Worm (Caenorhabditis elegans) whole organism, young adult: Measurements from ENCODE around the gene frl-1.
A peak's percentile ranks its signal among the peaks of the same experiment; 100 is the strongest.

Experiments
- B0019.2 ChIP-seq: fragments of 200-800 bp; sonication (Bioruptor generic); conservative IDR thresholded peaks from 2 replicates; pipeline ENCODE4 v1.3.6; 2022; ENCODE audit warnings: missing genetic modification reagents, missing genetic modification characterization, missing compliant biosample characterization
- B0035.1 ChIP-seq: sonication (generic microtip); optimal IDR thresholded peaks from 2 replicates; lab custom pipeline; 2016; ENCODE audit warnings: missing genetic modification characterization, mild to moderate bottlenecking, missing compliant biosample characterization, missing genotype, missing genetic modification reagents
- B0336.3 ChIP-seq: fragments of 200-800 bp; sonication (Bioruptor generic); IDR thresholded peaks from 2 replicates; pipeline ENCODE4 v1.3.6; 2022; ENCODE audit warnings: missing genetic modification characterization, missing compliant biosample characterization
- C06A6.2 ChIP-seq: fragments of 200-800 bp; sonication (Bioruptor generic); conservative IDR thresholded peaks from 2 replicates; pipeline ENCODE4 v1.3.6; 2022; ENCODE audit warnings: missing genetic modification characterization, missing compliant biosample characterization
- F10E7.11 ChIP-seq: sonication (generic microtip); optimal IDR thresholded peaks from 2 replicates; lab custom pipeline; 2017; ENCODE audit warnings: mild to moderate bottlenecking, missing genetic modification characterization, moderate library complexity, missing compliant biosample characterization
- F39B2.1 ChIP-seq: fragments of 200-800 bp; sonication (Bioruptor generic); IDR thresholded peaks from 2 replicates; pipeline ENCODE4 v1.3.6; 2022; ENCODE audit warnings: missing genetic modification reagents, missing genetic modification characterization, missing compliant biosample characterization
- F49E8.2 ChIP-seq: sonication (generic microtip); optimal IDR thresholded peaks from 3 replicates; lab custom pipeline; 2017; ENCODE audit warnings: missing genetic modification characterization, mild to moderate bottlenecking, missing compliant biosample characterization, antibody characterized with exemption, moderate library complexity; ENCODE audit not compliant: insufficient read depth
- F55B11.4 ChIP-seq: sonication (generic microtip); optimal IDR thresholded peaks from 2 replicates; lab custom pipeline; 2016; ENCODE audit warnings: missing compliant biosample characterization, missing genetic modification characterization, borderline replicate concordance; ENCODE audit not compliant: insufficient read depth
- T26A5.8 ChIP-seq: sonication (generic microtip); optimal IDR thresholded peaks from 2 replicates; lab custom pipeline; 2016; ENCODE audit warnings: missing genetic modification characterization, missing compliant biosample characterization
- Y79H2A.3 ChIP-seq: fragments of 200-800 bp; sonication (Bioruptor generic); conservative IDR thresholded peaks from 2 replicates; pipeline ENCODE4 v1.3.6; 2022; ENCODE audit warnings: missing genetic modification reagents, missing genetic modification characterization, missing compliant biosample characterization
- ZK185.1 ChIP-seq: sonication (generic microtip); optimal IDR thresholded peaks from 2 replicates; lab custom pipeline; 2016; ENCODE audit warnings: mild to moderate bottlenecking, missing genetic modification characterization, missing compliant biosample characterization; ENCODE audit not compliant: poor library complexity, severe bottlenecking
- akir-1 ChIP-seq: fragments of 200-800 bp; sonication (Bioruptor generic); optimal IDR thresholded peaks from 2 replicates; lab custom pipeline; 2018; ENCODE audit warnings: mild to moderate bottlenecking, missing genetic modification characterization, moderate library complexity, missing compliant biosample characterization
- ama-1 ChIP-seq, 3 experiments: fragments of 150-350 bp in 1 of 3; sonication (generic microtip) in 2 of 3; optimal IDR thresholded peaks; 2 replicates each; lab custom pipeline; 2014 to 2018; ENCODE audit warnings: missing biosample characterization in 2 of 3, missing genetic modification characterization in 2 of 3, missing genetic modification reagents in 2 of 3
- aptf-3 ChIP-seq: fragments of 200-800 bp; sonication (Bioruptor generic); IDR thresholded peaks from 2 replicates; pipeline ENCODE4 v1.3.6; 2022; ENCODE audit warnings: missing genetic modification characterization, missing compliant biosample characterization
- attf-5 ChIP-seq: fragments of 200-800 bp; sonication (Bioruptor generic); optimal IDR thresholded peaks from 2 replicates; lab custom pipeline; 2018; ENCODE audit warnings: mild to moderate bottlenecking, missing genetic modification characterization, missing compliant biosample characterization
- attf-6 ChIP-seq: fragments of 200-800 bp; sonication (Bioruptor generic); IDR thresholded peaks from 2 replicates; pipeline ENCODE4 v1.3.6; 2022; ENCODE audit warnings: missing genetic modification reagents, missing genetic modification characterization, missing compliant biosample characterization
- bed-1 ChIP-seq: fragments of 200-800 bp; sonication (Bioruptor generic); IDR thresholded peaks from 2 replicates; pipeline ENCODE4 v1.3.6; 2022; ENCODE audit warnings: missing genetic modification reagents, missing genetic modification characterization, missing compliant biosample characterization
- bed-2 ChIP-seq: fragments of 200-800 bp; sonication (Bioruptor generic); IDR thresholded peaks from 2 replicates; pipeline ENCODE4 v1.3.6; 2022; ENCODE audit warnings: missing genetic modification reagents, missing genetic modification characterization, missing compliant biosample characterization
- cebp-1 ChIP-seq, 2 experiments: fragments of 200-800 bp in 1 of 2; sonication (Bioruptor generic) in 1 of 2; sonication (generic microtip) in 1 of 2; IDR thresholded peaks in 1 of 2; optimal IDR thresholded peaks in 1 of 2; 2 replicates each; pipeline versions ENCODE4 v1.3.6 to Lab custom; 2017 to 2022; ENCODE audit warnings: missing compliant biosample characterization in 2 of 2, missing genetic modification characterization in 2 of 2, mild to moderate bottlenecking in 1 of 2, missing genetic modification reagents in 1 of 2, moderate library complexity in 1 of 2
- cebp-2 ChIP-seq: fragments of 200-800 bp; sonication (Bioruptor generic); IDR thresholded peaks from 2 replicates; pipeline ENCODE4 v1.3.6; 2022; ENCODE audit warnings: missing genetic modification characterization, missing compliant biosample characterization
- chd-7 ChIP-seq: sonication (generic microtip); optimal IDR thresholded peaks from 2 replicates; lab custom pipeline; 2016; ENCODE audit warnings: mild to moderate bottlenecking, missing genetic modification characterization, moderate library complexity, missing compliant biosample characterization
- dox-1 ChIP-seq: fragments of 200-800 bp; sonication (Bioruptor generic); IDR thresholded peaks from 2 replicates; pipeline ENCODE4 v1.3.6; 2022; ENCODE audit warnings: missing genetic modification reagents, missing genetic modification characterization, missing compliant biosample characterization
- egrh-3 ChIP-seq: fragments of 200-800 bp; sonication (Bioruptor generic); IDR thresholded peaks from 2 replicates; pipeline ENCODE4 v1.3.6; 2022; ENCODE audit warnings: missing genetic modification reagents, missing genetic modification characterization, missing compliant biosample characterization
- ekl-4 ChIP-seq: fragments of 200-800 bp; sonication (Bioruptor generic); IDR thresholded peaks from 2 replicates; pipeline ENCODE4 v1.3.6; 2022; ENCODE audit warnings: missing genetic modification reagents, missing genetic modification characterization, missing compliant biosample characterization
- fkh-3 ChIP-seq: sonication (generic microtip); optimal IDR thresholded peaks from 2 replicates; lab custom pipeline; 2016; ENCODE audit warnings: mild to moderate bottlenecking, missing genetic modification characterization, missing compliant biosample characterization
- him-1 ChIP-seq: sonication (generic microtip); optimal IDR thresholded peaks from 2 replicates; lab custom pipeline; 2016; ENCODE audit warnings: missing genotype, missing genetic modification reagents, missing genetic modification characterization, missing compliant biosample characterization
- hlh-26 ChIP-seq: fragments of 200-800 bp; sonication (Bioruptor generic); conservative IDR thresholded peaks from 2 replicates; pipeline ENCODE4 v1.3.6; 2022; ENCODE audit warnings: missing genetic modification reagents, missing genetic modification characterization, missing compliant biosample characterization
- hmg-20 ChIP-seq: fragments of 200-800 bp; sonication (Bioruptor generic); IDR thresholded peaks from 2 replicates; pipeline ENCODE4 v1.3.6; 2022; ENCODE audit warnings: missing genetic modification reagents, missing genetic modification characterization, missing compliant biosample characterization
- hsf-1 ChIP-seq: fragments of 200-800 bp; sonication (Bioruptor generic); IDR thresholded peaks from 2 replicates; pipeline ENCODE4 v1.3.6; 2022; ENCODE audit warnings: missing genetic modification reagents, missing genetic modification characterization, missing compliant biosample characterization
- let-607 ChIP-seq, 2 experiments: fragments of 200-800 bp in 1 of 2; sonication (Bioruptor generic) in 1 of 2; sonication (generic microtip) in 1 of 2; optimal IDR thresholded peaks; 2 replicates each; lab custom pipeline; 2016 to 2018; ENCODE audit warnings: mild to moderate bottlenecking in 2 of 2, missing compliant biosample characterization in 2 of 2, missing genetic modification characterization in 2 of 2, moderate library complexity in 2 of 2, missing genotype in 1 of 2
- lin-35 ChIP-seq, 3 experiments: fragments of 150-350 bp in 2 of 3; sonication (generic microtip) in 1 of 3; optimal IDR thresholded peaks; 2 replicates each; lab custom pipeline; 2014 to 2018; ENCODE audit warnings: missing biosample characterization in 3 of 3, missing genetic modification characterization in 3 of 3, missing genetic modification reagents in 3 of 3
- lin-54 ChIP-seq: fragments of 200-800 bp; sonication (Bioruptor generic); optimal IDR thresholded peaks from 2 replicates; lab custom pipeline; 2018; ENCODE audit warnings: mild to moderate bottlenecking, missing genetic modification characterization, missing compliant biosample characterization
- lir-1 ChIP-seq: fragments of 200-800 bp; sonication (Bioruptor generic); conservative IDR thresholded peaks from 2 replicates; pipeline ENCODE4 v1.3.6; 2022; ENCODE audit warnings: missing genetic modification reagents, missing genetic modification characterization, missing compliant biosample characterization
- lsy-27 ChIP-seq: sonication (generic microtip); optimal IDR thresholded peaks from 2 replicates; lab custom pipeline; 2017; ENCODE audit warnings: missing genetic modification characterization, mild to moderate bottlenecking, missing compliant biosample characterization, antibody characterized with exemption, missing genotype, borderline replicate concordance; ENCODE audit not compliant: insufficient read depth
- madf-3 ChIP-seq: fragments of 200-800 bp; sonication (Bioruptor generic); IDR thresholded peaks from 2 replicates; pipeline ENCODE4 v1.3.6; 2022; ENCODE audit warnings: missing genetic modification reagents, missing genetic modification characterization, missing compliant biosample characterization
- madf-8 ChIP-seq: fragments of 200-800 bp; sonication (Bioruptor generic); conservative IDR thresholded peaks from 2 replicates; pipeline ENCODE4 v1.3.6; 2022; ENCODE audit warnings: missing genetic modification reagents, missing genetic modification characterization, missing compliant biosample characterization
- pha-4 ChIP-seq: fragments of 150-350 bp; sonication (generic microtip); optimal IDR thresholded peaks from 2 replicates; lab custom pipeline; 2014; ENCODE audit warnings: missing biosample characterization, missing genetic modification reagents, missing genetic modification characterization
- rcor-1 ChIP-seq: fragments of 200-800 bp; sonication (Bioruptor generic); IDR thresholded peaks from 2 replicates; pipeline ENCODE4 v1.3.6; 2022; ENCODE audit warnings: missing genetic modification reagents, missing genetic modification characterization, missing compliant biosample characterization
- rec-8 ChIP-seq, 2 experiments: sonication (generic microtip); optimal IDR thresholded peaks; 2 replicates each; lab custom pipeline; 2016; ENCODE audit warnings: mild to moderate bottlenecking in 2 of 2, missing genetic modification characterization in 2 of 2, missing genetic modification reagents in 2 of 2, missing genotype in 2 of 2, missing biosample characterization in 1 of 2, missing compliant biosample characterization in 1 of 2, moderate library complexity in 1 of 2
- sea-2 ChIP-seq: fragments of 200-800 bp; sonication (Bioruptor generic); IDR thresholded peaks from 2 replicates; pipeline ENCODE4 v1.3.6; 2022; ENCODE audit warnings: missing genetic modification characterization, missing compliant biosample characterization
- somi-1 ChIP-seq: fragments of 200-800 bp; sonication (Bioruptor generic); optimal IDR thresholded peaks from 2 replicates; lab custom pipeline; 2018; ENCODE audit warnings: mild to moderate bottlenecking, missing genetic modification characterization, missing compliant biosample characterization
- tbx-9 ChIP-seq: sonication (generic microtip); optimal IDR thresholded peaks from 2 replicates; lab custom pipeline; 2016; ENCODE audit warnings: borderline replicate concordance, missing genetic modification characterization, inconsistent platforms, missing compliant biosample characterization
- unc-130 ChIP-seq: sonication (generic microtip); optimal IDR thresholded peaks from 2 replicates; lab custom pipeline; 2016; ENCODE audit warnings: missing genetic modification reagents, missing genetic modification characterization, missing compliant biosample characterization
- unc-62 ChIP-seq: fragments of 150-350 bp; optimal IDR thresholded peaks from 2 replicates; lab custom pipeline; 2014; ENCODE audit warnings: missing biosample characterization, missing genetic modification reagents, missing genetic modification characterization
- ztf-25 ChIP-seq: fragments of 200-800 bp; sonication (Bioruptor generic); IDR thresholded peaks from 2 replicates; pipeline ENCODE4 v1.3.6; 2022; ENCODE audit warnings: missing genetic modification reagents, missing genetic modification characterization, missing compliant biosample characterization

The frl-1 gene

ce11 chrIII:2171892-2172591 is 48.1 kb downstream of the frl-1 start:
- TF ChIP-seq tbx-9 (tag; lab: Kevin White, UChicago) (no peak), cebp-2 (no peak), unc-130 (peak; percentile 23), lsy-27 (tag; lab: Kevin White, UChicago) (no peak), rec-8 (tag; optimal IDR thresholded peaks at IDR 0.05; lab: Kevin White, UChicago) (no peak), egrh-3 (GFP tag; lab: Robert Waterston, UW) (peak; percentile 63), aptf-3 (GFP tag; lab: Robert Waterston, UW) (no peak), akir-1 (GFP tag; lab: Kevin White, UChicago) (no peak), sea-2 (no peak), lin-35 (GFP tag; optimal IDR thresholded peaks at IDR 0.05; lab: Kevin White, UChicago) (no peak), ztf-25 (GFP tag; lab: Robert Waterston, UW) (no peak), C06A6.2 (peak; percentile 36), B0019.2 (GFP tag; lab: Robert Waterston, UW) (no peak; the same call in 1 of the 2 replicates), ekl-4 (peak; percentile 54; the same call in 1 of the 2 replicates), F55B11.4 (no peak), madf-3 (no peak), F10E7.11 (tag; lab: Kevin White, UChicago) (no peak), attf-6 (GFP tag; lab: Robert Waterston, UW) (no peak), hlh-26 (GFP tag; lab: Robert Waterston, UW) (no peak), hsf-1 (GFP tag; lab: Robert Waterston, UW) (peak; percentile 55; the same call in 1 of the 2 replicates), cebp-1 (GFP tag; IDR thresholded peaks at IDR 0.05; lab: Robert Waterston, UW) (no peak), cebp-1 (tag; optimal IDR thresholded peaks at IDR 0.05; lab: Kevin White, UChicago) (peak; percentile 85), dox-1 (GFP tag; lab: Robert Waterston, UW) (peak; percentile 85), lir-1 (GFP tag; lab: Robert Waterston, UW) (peak; percentile 90), let-607 (tag; optimal IDR thresholded peaks at IDR 0.05; lab: Kevin White, UChicago) (peak; percentile 66 to 68), ama-1 (optimal IDR thresholded peaks at IDR 0.05; lab: Kevin White, UChicago) (peak; percentile 95), ama-1 (GFP tag; optimal IDR thresholded peaks at IDR 0.05; lab: Kevin White, UChicago) (no peak), bed-1 (GFP tag; lab: Robert Waterston, UW) (no peak), rcor-1 (GFP tag; lab: Robert Waterston, UW) (peak; percentile 53), B0035.1 (tag; lab: Kevin White, UChicago) (no peak), ZK185.1 (tag; lab: Kevin White, UChicago) (no peak), madf-8 (GFP tag; lab: Robert Waterston, UW) (peak; percentile 80), chd-7 (tag; lab: Kevin White, UChicago) (peak; percentile 47), T26A5.8 (tag; lab: Kevin White, UChicago) (no peak), Y79H2A.3 (GFP tag; lab: Robert Waterston, UW) (no peak), bed-2 (GFP tag; lab: Robert Waterston, UW) (no peak), F49E8.2 (tag; lab: Kevin White, UChicago) (no peak), pha-4 (no peak), somi-1 (GFP tag; lab: Kevin White, UChicago) (peak; percentile 69), him-1 (tag; lab: Kevin White, UChicago) (no peak), unc-62 (GFP tag; lab: Kevin White, UChicago) (no peak), attf-5 (GFP tag; lab: Kevin White, UChicago) (peak; percentile 96), lin-54 (peak; percentile 61), fkh-3 (no peak), B0336.3 (GFP tag; lab: Robert Waterston, UW) (peak; percentile 91), hmg-20 (GFP tag; lab: Robert Waterston, UW) (no peak), F39B2.1 (no peak)
